Worm (Caenorhabditis elegans): Measurements from ENCODE around the gene shk-1.

The shk-1 gene

ce11 chrII:9793197-9793596 is 35.2 kb downstream of the shk-1 start, which contains the start of gene cyp-13A3:
TSS of gene cyp-13A3 (minus strand) at chrII:9793297.
- TF ChIP-seq snpc-3.4 (tag; optimal IDR thresholded peaks at IDR 0.05): no peak

ce11 chrII:9797664-9798063 is 39.6 kb downstream of the shk-1 start, which contains the start of gene cyp-13A4:
TSS of gene cyp-13A4 (minus strand) at chrII:9797740.
- no peak for TF ChIP-seq attf-6 (GFP tag; IDR thresholded peaks at IDR 0.05)
- TF ChIP-seq hrde-1 (tag; optimal IDR thresholded peaks at IDR 0.05; ENCODE audit: borderline replicate concordance): no peak
- no peak for TF ChIP-seq chd-7 (tag; optimal IDR thresholded peaks at IDR 0.05)
- no peak for TF ChIP-seq unc-130 (GFP tag; optimal IDR thresholded peaks at IDR 0.05)
- TF ChIP-seq nhr-80 (tag; optimal IDR thresholded peaks at IDR 0.05): peak; percentile 80

ce11 chrII:9800251-9800650 is 42.2 kb downstream of the shk-1 start, which contains the start of gene cyp-13A5:
TSS of gene cyp-13A5 (minus strand) at chrII:9800362.
- peak; percentile 85 for TF ChIP-seq nhr-80 (tag; optimal IDR thresholded peaks at IDR 0.05)
- TF ChIP-seq cebp-1 (GFP tag; IDR thresholded peaks at IDR 0.05): no peak
- TF ChIP-seq cebp-1 (tag; optimal IDR thresholded peaks at IDR 0.05): peak; percentile 19
- TF ChIP-seq bed-1 (GFP tag; IDR thresholded peaks at IDR 0.05): no peak

ce11 chrII:9802642-9803041 is 44.6 kb downstream of the shk-1 start, which contains the start of gene cyp-13A6:
TSS of gene cyp-13A6 (minus strand) at chrII:9802821.
- TF ChIP-seq zfh-2 (GFP tag; conservative IDR thresholded peaks at IDR 0.05) (no peak), sea-2 (GFP tag; IDR thresholded peaks at IDR 0.05) (no peak), nhr-80 (tag; optimal IDR thresholded peaks at IDR 0.05) (peak; percentile 43)

ce11 chrII:9803320-9803719 is 45.3 kb downstream of the shk-1 start, which contains the start of gene cyp-13A7:
TSS of gene cyp-13A7 (plus strand) at chrII:9803620.
- TF ChIP-seq F33H1.4 (GFP tag; IDR thresholded peaks at IDR 0.05) (no peak), nfya-1 (tag; optimal IDR thresholded peaks at IDR 0.05; ENCODE audit: borderline replicate concordance, insufficient read depth) (no peak), let-526 (GFP tag; IDR thresholded peaks at IDR 0.05) (no peak), efl-1 (GFP tag; optimal IDR thresholded peaks at IDR 0.05) (no peak), tbp1 (GFP tag; optimal IDR thresholded peaks at IDR 0.05) (no peak), F37B4.10 (GFP tag; IDR thresholded peaks at IDR 0.05) (no peak), T07F8.4 (tag; optimal IDR thresholded peaks at IDR 0.05) (no peak), lsy-27 (tag; optimal IDR thresholded peaks at IDR 0.05; ENCODE audit: borderline replicate concordance, insufficient read depth) (no peak), ama-1 (optimal IDR thresholded peaks at IDR 0.05) (no peak), ama-1 (GFP tag; optimal IDR thresholded peaks at IDR 0.05) (no peak), K12H6.12 (tag; optimal IDR thresholded peaks at IDR 0.05) (no peak), ceh-79 (tag; optimal IDR thresholded peaks at IDR 0.05) (no peak)

- TF ChIP-seq ceh-58 (GFP tag; IDR thresholded peaks at IDR 0.05) (no peak), cebp-1 (GFP tag; IDR thresholded peaks at IDR 0.05) (no peak), cebp-1 (tag; optimal IDR thresholded peaks at IDR 0.05) (peak; percentile 60), ztf-25 (GFP tag; IDR thresholded peaks at IDR 0.05) (no peak), nhr-80 (tag; optimal IDR thresholded peaks at IDR 0.05) (peak; percentile 77)
These were observed 49.5 kb downstream of the shk-1 start, which contains the start of gene cyp-13A8 for ce11 chrII:9807519-9807972. TSS of gene cyp-13A8 (minus strand) at chrII:9807569.
